Fruit fly (Drosophila melanogaster): ENCODE measurements around the gene cmb.

- TF ChIP-seq brk (GFP tag; optimal IDR thresholded peaks at IDR 0.05) (no peak), lola (GFP tag; optimal IDR thresholded peaks at IDR 0.05) (no peak), h (GFP tag; optimal IDR thresholded peaks at IDR 0.05) (no peak), CG9705 (GFP tag; optimal IDR thresholded peaks at IDR 0.05) (no peak), pan (optimal IDR thresholded peaks at IDR 0.05) (no peak), Hr78 (GFP tag; optimal IDR thresholded peaks at IDR 0.05) (no peak)
These were observed at the start of gene cmb for dm6 chr3L:13442400-13442799.

Measured in whole organism, wandering third instar larva.